Worm (Caenorhabditis elegans) whole organism, L3 larva: ENCODE results near the gene C37H5.13.

Source experiments
- R02D3.7 ChIP-seq: fragments of 150-350 bp; optimal IDR thresholded peaks from 2 replicates; lab custom pipeline; 2014; ENCODE audit warnings: missing biosample characterization, missing genetic modification characterization
- ZK546.5 ChIP-seq: sonication (generic microtip); optimal IDR thresholded peaks from 2 replicates; lab custom pipeline; 2017; ENCODE audit warnings: missing biosample characterization, missing genetic modification characterization
- aly-2 ChIP-seq: fragments of 150-350 bp; optimal IDR thresholded peaks from 2 replicates; lab custom pipeline; 2014; ENCODE audit warnings: missing biosample characterization, missing genetic modification characterization
- ceh-28 ChIP-seq: fragments of 150-350 bp; optimal IDR thresholded peaks from 2 replicates; lab custom pipeline; 2014; ENCODE audit warnings: missing biosample characterization, missing genetic modification reagents, missing genetic modification characterization
- ceh-82 ChIP-seq: fragments of 150-350 bp; optimal IDR thresholded peaks from 2 replicates; lab custom pipeline; 2014; ENCODE audit warnings: missing biosample characterization, missing genetic modification characterization
- ceh-9 ChIP-seq: sonication (generic microtip); optimal IDR thresholded peaks from 2 replicates; lab custom pipeline; 2018; ENCODE audit warnings: missing biosample characterization, missing genetic modification characterization
- egl-27 ChIP-seq: sonication (generic microtip); optimal IDR thresholded peaks from 4 replicates; lab custom pipeline; 2017; ENCODE audit warnings: missing biosample characterization, missing genetic modification reagents, missing genetic modification characterization
- egl-5 ChIP-seq: fragments of 150-350 bp; optimal IDR thresholded peaks from 2 replicates; lab custom pipeline; 2017; ENCODE audit warnings: missing biosample characterization, missing genetic modification reagents, missing genetic modification characterization, inconsistent platforms
- elt-2 ChIP-seq: sonication (generic microtip); optimal IDR thresholded peaks from 2 replicates; lab custom pipeline; 2016; ENCODE audit warnings: missing genetic modification reagents, mild to moderate bottlenecking, missing genetic modification characterization, missing compliant biosample characterization
- elt-3 ChIP-seq, 3 experiments: fragments of 150-350 bp in 1 of 3; sonication (generic microtip) in 2 of 3; optimal IDR thresholded peaks; 2 replicates in 2 of 3; 4 replicates in 1 of 3; lab custom pipeline; 2014 to 2017; ENCODE audit warnings: missing biosample characterization in 3 of 3, missing genetic modification characterization in 3 of 3
- eor-1 ChIP-seq, 2 experiments: fragments of 150-350 bp; optimal IDR thresholded peaks; 2 replicates each; lab custom pipeline; 2014 to 2018; ENCODE audit warnings: missing biosample characterization in 2 of 2, missing genetic modification characterization in 2 of 2
- fkh-2 ChIP-seq: fragments of 150-350 bp; optimal IDR thresholded peaks from 2 replicates; lab custom pipeline; 2014; ENCODE audit warnings: missing biosample characterization, missing genetic modification reagents, missing genetic modification characterization
- fos-1 ChIP-seq: fragments of 150-350 bp; optimal IDR thresholded peaks from 2 replicates; lab custom pipeline; 2014; ENCODE audit warnings: missing biosample characterization, missing genetic modification characterization
- hmg-11 ChIP-seq: sonication (generic microtip); optimal IDR thresholded peaks from 2 replicates; lab custom pipeline; 2016; ENCODE audit warnings: missing genetic modification characterization, missing compliant biosample characterization
- jun-1 ChIP-seq: fragments of 150-350 bp; optimal IDR thresholded peaks from 2 replicates; lab custom pipeline; 2014; ENCODE audit warnings: missing biosample characterization, missing genetic modification reagents, missing genetic modification characterization
- mdl-1 ChIP-seq: fragments of 150-350 bp; optimal IDR thresholded peaks from 2 replicates; lab custom pipeline; 2014; ENCODE audit warnings: missing biosample characterization, missing genetic modification characterization
- mml-1 ChIP-seq: fragments of 150-350 bp; sonication (generic microtip); optimal IDR thresholded peaks from 3 replicates; lab custom pipeline; 2014; ENCODE audit warnings: missing biosample characterization, missing genetic modification characterization
- nfya-1 ChIP-seq: sonication (generic microtip); optimal IDR thresholded peaks from 2 replicates; lab custom pipeline; 2017; ENCODE audit warnings: missing genetic modification characterization, mild to moderate bottlenecking, missing compliant biosample characterization, antibody characterized with exemption, moderate library complexity; ENCODE audit not compliant: insufficient read depth
- nhr-11 ChIP-seq: fragments of 150-350 bp; optimal IDR thresholded peaks from 2 replicates; lab custom pipeline; 2014; ENCODE audit warnings: missing biosample characterization, missing genetic modification characterization
- nhr-12 ChIP-seq: fragments of 150-350 bp; optimal IDR thresholded peaks from 2 replicates; lab custom pipeline; 2014; ENCODE audit warnings: missing biosample characterization, missing genetic modification characterization
- nhr-23 ChIP-seq: fragments of 150-350 bp; optimal IDR thresholded peaks from 2 replicates; lab custom pipeline; 2014; ENCODE audit warnings: missing biosample characterization, missing genetic modification reagents, missing genetic modification characterization
- nhr-237 ChIP-seq: fragments of 150-350 bp; optimal IDR thresholded peaks from 2 replicates; lab custom pipeline; 2014; ENCODE audit warnings: missing biosample characterization, missing genetic modification characterization
- nhr-25 ChIP-seq: sonication (generic microtip); optimal IDR thresholded peaks from 2 replicates; lab custom pipeline; 2017; ENCODE audit warnings: missing biosample characterization, missing genetic modification characterization
- nhr-28 ChIP-seq: fragments of 150-350 bp; optimal IDR thresholded peaks from 2 replicates; lab custom pipeline; 2014; ENCODE audit warnings: missing biosample characterization, missing genetic modification characterization
- nhr-43 ChIP-seq: sonication (generic microtip); optimal IDR thresholded peaks from 2 replicates; lab custom pipeline; 2016; ENCODE audit warnings: mild to moderate bottlenecking, missing genetic modification characterization, missing compliant biosample characterization; ENCODE audit not compliant: poor library complexity, severe bottlenecking
- nhr-67 ChIP-seq: fragments of 150-350 bp; optimal IDR thresholded peaks from 2 replicates; lab custom pipeline; 2014; ENCODE audit warnings: missing biosample characterization, missing genetic modification characterization
- nhr-76 ChIP-seq: fragments of 150-350 bp; sonication (generic microtip); optimal IDR thresholded peaks from 5 replicates; lab custom pipeline; 2014; ENCODE audit warnings: missing biosample characterization, missing genetic modification characterization
- nhr-77 ChIP-seq: fragments of 150-350 bp; optimal IDR thresholded peaks from 2 replicates; lab custom pipeline; 2014; ENCODE audit warnings: missing biosample characterization, missing genetic modification characterization
- pha-4 ChIP-seq: fragments of 150-350 bp; optimal IDR thresholded peaks from 2 replicates; lab custom pipeline; 2014; ENCODE audit warnings: missing biosample characterization, missing genetic modification reagents, missing genetic modification characterization
- pqm-1 ChIP-seq: fragments of 150-350 bp; optimal IDR thresholded peaks from 2 replicates; lab custom pipeline; 2017; ENCODE audit warnings: missing biosample characterization, missing genetic modification characterization, inconsistent platforms
- sea-2 ChIP-seq: fragments of 150-350 bp; sonication (generic microtip); optimal IDR thresholded peaks from 4 replicates; lab custom pipeline; 2014; ENCODE audit warnings: missing biosample characterization, missing genetic modification reagents, missing genetic modification characterization
- skn-1 ChIP-seq: fragments of 150-350 bp; optimal IDR thresholded peaks from 2 replicates; lab custom pipeline; 2014; ENCODE audit warnings: missing biosample characterization, missing genetic modification characterization
- snpc-4 ChIP-seq: fragments of 150-350 bp; optimal IDR thresholded peaks from 2 replicates; lab custom pipeline; 2014; ENCODE audit warnings: missing biosample characterization, missing genetic modification characterization
- tbx-2 ChIP-seq: sonication (generic microtip); optimal IDR thresholded peaks from 2 replicates; lab custom pipeline; 2016; ENCODE audit warnings: mild to moderate bottlenecking, missing genetic modification characterization, missing compliant biosample characterization
- unc-39 ChIP-seq: sonication (generic microtip); optimal IDR thresholded peaks from 4 replicates; lab custom pipeline; 2017; ENCODE audit warnings: missing biosample characterization, missing genetic modification characterization
- zag-1 ChIP-seq: fragments of 150-350 bp; optimal IDR thresholded peaks from 2 replicates; lab custom pipeline; 2014; ENCODE audit warnings: missing biosample characterization, missing genetic modification characterization
- ztf-11 ChIP-seq: fragments of 150-350 bp; optimal IDR thresholded peaks from 2 replicates; lab custom pipeline; 2014; ENCODE audit warnings: missing biosample characterization, missing genetic modification characterization
- ztf-4 ChIP-seq: fragments of 150-350 bp; optimal IDR thresholded peaks from 2 replicates; lab custom pipeline; 2014; ENCODE audit warnings: missing biosample characterization, missing genetic modification characterization

C37H5.13 gene

ce11 chrV:4860525-4860924 lies 2.2 kb downstream of the C37H5.13 start:
- TF ChIP-seq nfya-1 (tag; lab: Kevin White, UChicago) (peak; percentile 53), pqm-1 (tag; lab: Kevin White, UChicago) (no peak), hmg-11 (peak; percentile 30), nhr-23 (tag; lab: Kevin White, UChicago) (peak; percentile 1), egl-5 (tag; lab: Kevin White, UChicago) (no peak), nhr-25 (tag; lab: Kevin White, UChicago) (peak; percentile 7), nhr-11 (no peak)

- TF ChIP-seq elt-3 (tag; optimal IDR thresholded peaks at IDR 0.05; lab: Kevin White, UChicago) (no peak), egl-27 (tag; lab: Kevin White, UChicago) (no peak), nhr-12 (no peak), skn-1 (no peak), sea-2 (GFP tag; lab: Kevin White, UChicago) (no peak), nhr-76 (tag; lab: Kevin White, UChicago) (no peak), nhr-67 (no peak), tbx-2 (tag; lab: Kevin White, UChicago) (no peak), unc-39 (no peak), fos-1 (no peak), nhr-237 (no peak), eor-1 (tag; optimal IDR thresholded peaks at IDR 0.05; lab: Kevin White, UChicago) (no peak)
- TF ChIP-seq, all 47 proteins: peak for 0
Observed at ce11 chrV:4857561-4857960, 5.2 kb downstream of the C37H5.13 start.

DNA sequence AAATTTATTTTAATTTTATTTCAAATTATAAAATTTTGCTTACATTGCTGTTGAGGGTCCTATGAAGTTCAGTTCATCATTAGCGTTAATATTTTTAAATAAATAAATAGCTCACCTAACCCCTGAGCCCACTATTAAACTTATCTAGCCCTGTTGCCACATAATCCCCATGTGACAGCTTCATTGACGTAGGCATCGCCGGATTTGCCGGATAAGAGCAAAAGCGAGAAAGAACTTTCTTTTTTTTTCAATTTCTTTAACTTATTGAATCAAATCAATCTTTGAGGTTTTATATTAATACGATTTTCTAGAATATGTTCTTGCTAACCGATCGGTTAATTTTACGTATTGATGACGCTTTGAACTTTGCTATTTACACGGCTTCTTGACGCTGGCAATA lies 10.8 kb downstream of the C37H5.13 start:
- TF ChIP-seq nfya-1 (tag; lab: Kevin White, UChicago) (no peak), ceh-82 (tag; lab: Kevin White, UChicago) (no peak), sea-2 (GFP tag; lab: Kevin White, UChicago) (no peak), nhr-23 (tag; lab: Kevin White, UChicago) (no peak), snpc-4 (no peak), mml-1 (tag; lab: Kevin White, UChicago) (no peak), tbx-2 (tag; lab: Kevin White, UChicago) (no peak), eor-1 (tag; optimal IDR thresholded peaks at IDR 0.05; lab: Kevin White, UChicago) (no peak), elt-2 (tag; lab: Kevin White, UChicago) (no peak), nhr-28 (tag; lab: Kevin White, UChicago) (no peak), ceh-28 (tag; lab: Kevin White, UChicago) (no peak), mdl-1 (tag; lab: Kevin White, UChicago) (no peak)
- TF ChIP-seq, all 47 proteins: peak for 0

ce11 chrV:4851138-4851537 lies 11.6 kb downstream of the C37H5.13 start, which contains the start of gene nex-4:
TSS of gene nex-4 (plus strand) at chrV:4851438.
- TF ChIP-seq ztf-4 (tag; lab: Kevin White, UChicago): no peak
- TF ChIP-seq nhr-77: no peak
- no peak for TF ChIP-seq ceh-28 (tag; lab: Kevin White, UChicago)
- no peak for TF ChIP-seq pha-4 (tag; lab: Kevin White, UChicago)
- TF ChIP-seq egl-27 (tag; lab: Kevin White, UChicago): no peak
- no peak for TF ChIP-seq nhr-237
- TF ChIP-seq zag-1 (tag; lab: Kevin White, UChicago): no peak
- TF ChIP-seq ztf-11 (tag; lab: Kevin White, UChicago): no peak
- TF ChIP-seq nhr-28 (tag; lab: Kevin White, UChicago): no peak

ce11 chrV:4850446-4850845 lies 12.3 kb downstream of the C37H5.13 start:
- TF ChIP-seq nhr-77: no peak
- no peak for TF ChIP-seq elt-2 (tag; lab: Kevin White, UChicago)
- no peak for TF ChIP-seq aly-2 (tag; lab: Kevin White, UChicago)
- no peak for TF ChIP-seq ZK546.5 (tag; lab: Kevin White, UChicago)
- TF ChIP-seq tbx-2 (tag; lab: Kevin White, UChicago): no peak
- no peak for TF ChIP-seq fos-1
- no peak for TF ChIP-seq egl-5 (tag; lab: Kevin White, UChicago)
- no peak for TF ChIP-seq nhr-43 (tag; lab: Kevin White, UChicago)
- TF ChIP-seq fkh-2: no peak
- no peak for TF ChIP-seq R02D3.7 (tag; lab: Kevin White, UChicago)
- no peak for TF ChIP-seq jun-1 (tag; lab: Kevin White, UChicago)
- TF ChIP-seq elt-3 (tag; optimal IDR thresholded peaks at IDR 0.05; lab: Kevin White, UChicago): no peak
- no peak for TF ChIP-seq ceh-9 (tag; lab: Kevin White, UChicago)
- TF ChIP-seq sea-2 (GFP tag; lab: Kevin White, UChicago): no peak
